Worm (Caenorhabditis elegans): Measurements from ENCODE around the gene R07E5.17.

DNA sequence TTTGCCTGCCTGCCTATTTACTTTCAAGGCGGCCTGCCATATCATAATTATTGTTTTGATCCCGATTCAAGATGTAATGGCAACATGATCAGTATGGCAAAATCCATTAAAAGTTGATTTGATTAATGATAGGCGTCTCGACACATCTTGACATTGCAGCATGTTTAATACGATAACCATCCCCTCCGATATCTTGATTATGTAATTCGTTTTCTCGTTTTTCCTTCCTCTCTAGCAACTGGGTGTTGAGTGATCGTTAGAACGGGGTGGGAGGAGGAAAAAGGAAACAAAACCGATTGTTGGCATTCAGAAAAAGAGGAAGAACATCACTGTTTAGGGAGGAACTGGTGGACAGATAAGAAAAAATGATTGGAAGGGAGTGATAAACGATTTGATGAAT, 12.3 kb downstream of the R07E5.17 start:
- TF ChIP-seq lin-32 (GFP tag; optimal IDR thresholded peaks at IDR 0.05) (no peak), unc-62 (GFP tag; optimal IDR thresholded peaks at IDR 0.05) (no peak), snpc-4 (tag; optimal IDR thresholded peaks at IDR 0.05) (no peak), nhr-12 (tag; optimal IDR thresholded peaks at IDR 0.05) (no peak), elt-3 (tag; optimal IDR thresholded peaks at IDR 0.05) (no peak), pha-4 (tag; optimal IDR thresholded peaks at IDR 0.05) (no peak), ham-2 (GFP tag; optimal IDR thresholded peaks at IDR 0.05) (no peak), ces-1 (GFP tag; optimal IDR thresholded peaks at IDR 0.05) (no peak), sptf-1 (tag; optimal IDR thresholded peaks at IDR 0.05) (no peak), mep-1 (tag; optimal IDR thresholded peaks at IDR 0.05) (no peak), mab-5 (tag; optimal IDR thresholded peaks at IDR 0.05) (no peak), flh-1 (GFP tag; optimal IDR thresholded peaks at IDR 0.05) (no peak)

Measured in whole organism, mixed stage, embryonic.